Worm (Caenorhabditis elegans): ENCODE data around the gene his-72.

The his-72 gene

ce11 chrIII:12327528-12327997 is 41.3 kb downstream of the his-72 start, which contains the start of the genes zip-12 and Y75B8A.63 (continued):
- TF ChIP-seq F22D6.2 (tag; optimal IDR thresholded peaks at IDR 0.05) (no peak), tlf-1 (GFP tag; optimal IDR thresholded peaks at IDR 0.05) (no peak), snpc-3.4 (tag; optimal IDR thresholded peaks at IDR 0.05) (no peak), hrde-1 (tag; optimal IDR thresholded peaks at IDR 0.05; ENCODE audit: borderline replicate concordance) (no peak), athp-1 (tag; optimal IDR thresholded peaks at IDR 0.05) (no peak), Y53G8AR.9 (GFP tag; conservative IDR thresholded peaks at IDR 0.05) (no peak), tbx-9 (tag; optimal IDR thresholded peaks at IDR 0.05; ENCODE audit: borderline replicate concordance) (no peak), B0336.3 (GFP tag; IDR thresholded peaks at IDR 0.05) (peak; percentile 55; the same call in 1 of the 2 replicates), F57A8.1 (GFP tag; optimal IDR thresholded peaks at IDR 0.05) (no peak), somi-1 (GFP tag; optimal IDR thresholded peaks at IDR 0.05) (no peak), pbrm-1 (GFP tag; IDR thresholded peaks at IDR 0.05) (no peak), K11D2.4 (GFP tag; IDR thresholded peaks at IDR 0.05) (no peak), nhr-80 (tag; optimal IDR thresholded peaks at IDR 0.05) (peak; percentile 72), F23B12.7 (tag; optimal IDR thresholded peaks at IDR 0.05; ENCODE audit: insufficient read depth) (no peak), K12H6.12 (tag; optimal IDR thresholded peaks at IDR 0.05) (no peak), snpc-1.3 (tag; optimal IDR thresholded peaks at IDR 0.05; ENCODE audit: insufficient read depth) (no peak), fkh-3 (tag; optimal IDR thresholded peaks at IDR 0.05) (no peak), T07F8.4 (tag; optimal IDR thresholded peaks at IDR 0.05) (no peak), dpl-1 (GFP tag; optimal IDR thresholded peaks at IDR 0.05) (no peak), mcd-1 (GFP tag; IDR thresholded peaks at IDR 0.05) (0 out of 2 replicates have a peak, but pooled peaks have one; percentile 14), dox-1 (GFP tag; IDR thresholded peaks at IDR 0.05) (no peak; the same call in 1 of the 2 replicates), let-607 (tag; optimal IDR thresholded peaks at IDR 0.05) (peak in 1 of 2 experiments; percentile 17), ZK185.1 (tag; optimal IDR thresholded peaks at IDR 0.05; ENCODE audit: poor library complexity, severe bottlenecking) (no peak), ccch-3 (GFP tag; optimal IDR thresholded peaks at IDR 0.05) (no peak), lin-35 (GFP tag; optimal IDR thresholded peaks at IDR 0.05) (no peak), ekl-4 (GFP tag; IDR thresholded peaks at IDR 0.05) (no peak)

- TF ChIP-seq lin-40 (tag; optimal IDR thresholded peaks at IDR 0.05) (peak; percentile 22), unc-62 (GFP tag; optimal IDR thresholded peaks at IDR 0.05) (no peak), madf-10 (tag; optimal IDR thresholded peaks at IDR 0.05) (no peak), sea-2 (GFP tag; IDR thresholded peaks at IDR 0.05) (no peak), F52B5.7 (tag; optimal IDR thresholded peaks at IDR 0.05) (no peak), nhr-90 (tag; optimal IDR thresholded peaks at IDR 0.05) (peak; percentile 20), attf-5 (GFP tag; optimal IDR thresholded peaks at IDR 0.05) (peak; percentile 19), let-607 (tag; optimal IDR thresholded peaks at IDR 0.05) (peak; percentile 78 to 86), tbp1 (GFP tag; optimal IDR thresholded peaks at IDR 0.05) (peak; percentile 36), egl-18 (GFP tag; IDR thresholded peaks at IDR 0.05) (no peak), hmg-1.2 (GFP tag; IDR thresholded peaks at IDR 0.05) (peak; percentile 43; the same call in 1 of the 2 replicates), lag-1 (GFP tag; IDR thresholded peaks at IDR 0.05) (no peak), gei-17 (GFP tag; optimal IDR thresholded peaks at IDR 0.05) (no peak), nhr-80 (tag; optimal IDR thresholded peaks at IDR 0.05) (peak; percentile 91), dox-1 (GFP tag; IDR thresholded peaks at IDR 0.05) (peak; percentile 50; the same call in 1 of the 2 replicates), cebp-1 (GFP tag; IDR thresholded peaks at IDR 0.05) (no peak), cebp-1 (tag; optimal IDR thresholded peaks at IDR 0.05) (peak; percentile 49), rec-8 (tag; optimal IDR thresholded peaks at IDR 0.05) (no peak), ets-4 (GFP tag; optimal IDR thresholded peaks at IDR 0.05) (peak; percentile 41), atf-7 (tag; optimal IDR thresholded peaks at IDR 0.05) (peak; percentile 64)
Observed at ce11 chrIII:12325284-12325683, 43.6 kb downstream of the his-72 start.
